Worm (Caenorhabditis elegans) whole organism, late embryonic: ENCODE data around the gene gdh-1.

ENCODE experiments used
- C38D4.7 ChIP-seq: fragments of 200-800 bp; sonication (Bioruptor generic); optimal IDR thresholded peaks from 2 replicates; lab custom pipeline; 2018; ENCODE audit warnings: mild to moderate bottlenecking, missing genetic modification characterization, moderate library complexity, missing compliant biosample characterization
- K02D7.2 ChIP-seq: sonication (generic microtip); optimal IDR thresholded peaks from 2 replicates; lab custom pipeline; 2017; ENCODE audit warnings: mild to moderate bottlenecking, missing genetic modification characterization, missing compliant biosample characterization
- T23F11.4 ChIP-seq: fragments of 200-800 bp; sonication (Bioruptor generic); optimal IDR thresholded peaks from 2 replicates; lab custom pipeline; 2018; ENCODE audit warnings: mild to moderate bottlenecking, missing genetic modification characterization, missing compliant biosample characterization
- ceh-18 ChIP-seq: sonication (generic microtip); optimal IDR thresholded peaks from 2 replicates; lab custom pipeline; 2016; ENCODE audit warnings: missing genetic modification characterization, missing compliant biosample characterization
- ceh-19 ChIP-seq: fragments of 200-800 bp; sonication (Bioruptor generic); optimal IDR thresholded peaks from 2 replicates; lab custom pipeline; 2018; ENCODE audit warnings: mild to moderate bottlenecking, missing genetic modification characterization, missing compliant biosample characterization
- ceh-2 ChIP-seq: sonication (generic microtip); optimal IDR thresholded peaks from 2 replicates; lab custom pipeline; 2016; ENCODE audit warnings: missing genotype, missing genetic modification characterization, missing compliant biosample characterization
- ceh-24 ChIP-seq: sonication (generic microtip); optimal IDR thresholded peaks from 2 replicates; lab custom pipeline; 2016; ENCODE audit warnings: mild to moderate bottlenecking, missing genetic modification characterization, missing compliant biosample characterization
- ceh-30 ChIP-seq: fragments of 150-350 bp; optimal IDR thresholded peaks from 2 replicates; lab custom pipeline; 2014; ENCODE audit warnings: missing biosample characterization, missing genetic modification characterization
- ceh-31 ChIP-seq: sonication (generic microtip); optimal IDR thresholded peaks from 2 replicates; lab custom pipeline; 2016; ENCODE audit warnings: missing genetic modification characterization, missing compliant biosample characterization
- ceh-34 ChIP-seq: sonication (generic microtip); optimal IDR thresholded peaks from 2 replicates; lab custom pipeline; 2016; ENCODE audit warnings: mild to moderate bottlenecking, missing genetic modification characterization, missing compliant biosample characterization
- ceh-48 ChIP-seq: sonication (generic microtip); optimal IDR thresholded peaks from 2 replicates; lab custom pipeline; 2016; ENCODE audit warnings: missing genetic modification characterization, inconsistent platforms, missing compliant biosample characterization
- ceh-6 ChIP-seq: fragments of 200-800 bp; sonication (Bioruptor generic); optimal IDR thresholded peaks from 2 replicates; lab custom pipeline; 2018; ENCODE audit warnings: mild to moderate bottlenecking, missing genetic modification characterization, missing compliant biosample characterization
- ceh-9 ChIP-seq: sonication (generic microtip); optimal IDR thresholded peaks from 2 replicates; lab custom pipeline; 2016; ENCODE audit warnings: mild to moderate bottlenecking, missing genetic modification characterization, inconsistent platforms, missing compliant biosample characterization
- dve-1 ChIP-seq: sonication (generic microtip); optimal IDR thresholded peaks from 2 replicates; lab custom pipeline; 2017; ENCODE audit warnings: antibody characterized with exemption, mild to moderate bottlenecking, missing genetic modification characterization, missing compliant biosample characterization
- elt-2 ChIP-seq: sonication (generic microtip); optimal IDR thresholded peaks from 2 replicates; lab custom pipeline; 2016; ENCODE audit warnings: missing genetic modification reagents, missing genetic modification characterization, missing compliant biosample characterization
- elt-4 ChIP-seq: sonication (generic microtip); optimal IDR thresholded peaks from 2 replicates; lab custom pipeline; 2016; ENCODE audit warnings: missing genetic modification characterization, missing compliant biosample characterization
- ets-4 ChIP-seq: sonication (generic microtip); optimal IDR thresholded peaks from 2 replicates; lab custom pipeline; 2016; ENCODE audit warnings: missing genetic modification characterization, missing compliant biosample characterization
- fax-1 ChIP-seq: sonication (generic microtip); optimal IDR thresholded peaks from 2 replicates; lab custom pipeline; 2016; ENCODE audit warnings: missing genotype, missing genetic modification characterization, missing compliant biosample characterization
- hlh-13 ChIP-seq: fragments of 200-800 bp; sonication (Bioruptor generic); optimal IDR thresholded peaks from 2 replicates; lab custom pipeline; 2018; ENCODE audit warnings: mild to moderate bottlenecking, missing genetic modification characterization, missing compliant biosample characterization
- hlh-6 ChIP-seq: sonication (generic microtip); optimal IDR thresholded peaks from 2 replicates; lab custom pipeline; 2016; ENCODE audit warnings: missing genotype, missing genetic modification characterization, missing compliant biosample characterization
- hlh-8 ChIP-seq: sonication (generic microtip); optimal IDR thresholded peaks from 2 replicates; lab custom pipeline; 2016; ENCODE audit warnings: missing genotype, missing genetic modification characterization, missing compliant biosample characterization
- lim-6 ChIP-seq: sonication (generic microtip); optimal IDR thresholded peaks from 2 replicates; lab custom pipeline; 2016; ENCODE audit warnings: missing genetic modification characterization, missing compliant biosample characterization
- lin-11 ChIP-seq: fragments of 200-800 bp; sonication (Bioruptor generic); optimal IDR thresholded peaks from 2 replicates; lab custom pipeline; 2018; ENCODE audit warnings: mild to moderate bottlenecking, missing genetic modification characterization, missing compliant biosample characterization
- mec-3 ChIP-seq: sonication (generic microtip); optimal IDR thresholded peaks from 2 replicates; lab custom pipeline; 2016; ENCODE audit warnings: borderline replicate concordance, missing genetic modification characterization, missing compliant biosample characterization
- nfya-1 ChIP-seq: sonication (generic microtip); optimal IDR thresholded peaks from 2 replicates; lab custom pipeline; 2017; ENCODE audit warnings: missing genetic modification characterization, mild to moderate bottlenecking, missing compliant biosample characterization, antibody characterized with exemption, moderate library complexity
- nhr-11 ChIP-seq: fragments of 150-350 bp; optimal IDR thresholded peaks from 2 replicates; lab custom pipeline; 2014; ENCODE audit warnings: missing biosample characterization, missing genetic modification characterization
- nhr-232 ChIP-seq: sonication (generic microtip); optimal IDR thresholded peaks from 2 replicates; lab custom pipeline; 2016; ENCODE audit warnings: missing genetic modification characterization, missing compliant biosample characterization
- odd-2 ChIP-seq: sonication (generic microtip); optimal IDR thresholded peaks from 2 replicates; lab custom pipeline; 2017; ENCODE audit warnings: antibody characterized with exemption, mild to moderate bottlenecking, missing genetic modification characterization, missing compliant biosample characterization
- pax-1 ChIP-seq: fragments of 150-350 bp; optimal IDR thresholded peaks from 2 replicates; lab custom pipeline; 2014; ENCODE audit warnings: missing biosample characterization, missing genetic modification characterization
- pqm-1 ChIP-seq: sonication (generic microtip); optimal IDR thresholded peaks from 2 replicates; lab custom pipeline; 2016; ENCODE audit warnings: missing genetic modification characterization, missing compliant biosample characterization
- ref-2 ChIP-seq: sonication (generic microtip); optimal IDR thresholded peaks from 2 replicates; lab custom pipeline; 2016; ENCODE audit warnings: missing genetic modification characterization, missing compliant biosample characterization
- rnt-1 ChIP-seq: sonication (generic microtip); optimal IDR thresholded peaks from 2 replicates; lab custom pipeline; 2016; ENCODE audit warnings: missing genetic modification characterization, missing compliant biosample characterization
- sdc-2 ChIP-seq: sonication (generic microtip); optimal IDR thresholded peaks from 2 replicates; lab custom pipeline; 2016; ENCODE audit warnings: missing genotype, missing genetic modification characterization, missing compliant biosample characterization
- sox-2 ChIP-seq: fragments of 200-800 bp; sonication (Bioruptor generic); IDR thresholded peaks from 2 replicates; pipeline ENCODE4 v1.3.6; 2022; ENCODE audit warnings: missing genetic modification reagents, missing genetic modification characterization, missing compliant biosample characterization
- sox-4 ChIP-seq: sonication (generic microtip); optimal IDR thresholded peaks from 2 replicates; lab custom pipeline; 2017; ENCODE audit warnings: mild to moderate bottlenecking, missing genetic modification characterization, inconsistent platforms, missing compliant biosample characterization
- syd-9 ChIP-seq: sonication (generic microtip); optimal IDR thresholded peaks from 2 replicates; lab custom pipeline; 2016; ENCODE audit warnings: mild to moderate bottlenecking, missing genetic modification characterization, moderate library complexity, missing compliant biosample characterization
- tbx-2 ChIP-seq: sonication (generic microtip); optimal IDR thresholded peaks from 2 replicates; lab custom pipeline; 2016; ENCODE audit warnings: missing genetic modification characterization, missing compliant biosample characterization
- unc-42 ChIP-seq: sonication (generic microtip); optimal IDR thresholded peaks from 2 replicates; lab custom pipeline; 2016; ENCODE audit warnings: missing genotype, missing genetic modification characterization, missing compliant biosample characterization
- unc-55 ChIP-seq: sonication (generic microtip); optimal IDR thresholded peaks from 2 replicates; lab custom pipeline; 2017; ENCODE audit warnings: missing biosample characterization, missing genetic modification reagents, missing genetic modification characterization
- zip-5 ChIP-seq: sonication (generic microtip); optimal IDR thresholded peaks from 2 replicates; lab custom pipeline; 2016; ENCODE audit warnings: missing genetic modification characterization, missing compliant biosample characterization
- ztf-16 ChIP-seq: sonication (generic microtip); optimal IDR thresholded peaks from 2 replicates; lab custom pipeline; 2017; ENCODE audit warnings: missing genetic modification characterization, missing compliant biosample characterization

The gdh-1 gene

ce11 chrIV:11930572-11930971 is 22.5 kb upstream of the gdh-1 start, which contains the start of gene nhx-9:
nhx-9 (plus strand) TSS chrIV:11930872.
- TF ChIP-seq ceh-19 (GFP tag; lab: Kevin White, UChicago) = no peak
- no peak for TF ChIP-seq sox-4 (tag; lab: Kevin White, UChicago)
- TF ChIP-seq pax-1 (tag; lab: Kevin White, UChicago) = no peak
- no peak for TF ChIP-seq ceh-48 (tag; lab: Kevin White, UChicago)
- no peak for TF ChIP-seq ets-4 (tag; lab: Kevin White, UChicago)
- no peak for TF ChIP-seq C38D4.7 (GFP tag; lab: Kevin White, UChicago)
- TF ChIP-seq mec-3 (tag; lab: Kevin White, UChicago) = no peak
- no peak for TF ChIP-seq odd-2
- no peak for TF ChIP-seq rnt-1 (tag; lab: Kevin White, UChicago)
- no peak for TF ChIP-seq elt-2 (tag; lab: Kevin White, UChicago)
- TF ChIP-seq ceh-18 (tag; lab: Kevin White, UChicago) = no peak
- no peak for TF ChIP-seq ref-2 (tag; lab: Kevin White, UChicago)
- TF ChIP-seq ztf-16 = no peak
- TF ChIP-seq ceh-31 (tag; lab: Kevin White, UChicago) = no peak
- no peak for TF ChIP-seq ceh-2 (tag; lab: Kevin White, UChicago)
- TF ChIP-seq zip-5 (tag; lab: Kevin White, UChicago) = no peak
- TF ChIP-seq tbx-2 (tag; lab: Kevin White, UChicago) = no peak
- no peak for TF ChIP-seq ceh-34
- TF ChIP-seq elt-4 (tag; lab: Kevin White, UChicago) = no peak
- no peak for TF ChIP-seq ceh-24 (tag; lab: Kevin White, UChicago)
- TF ChIP-seq, all 69 proteins: peak for 0

DNA sequence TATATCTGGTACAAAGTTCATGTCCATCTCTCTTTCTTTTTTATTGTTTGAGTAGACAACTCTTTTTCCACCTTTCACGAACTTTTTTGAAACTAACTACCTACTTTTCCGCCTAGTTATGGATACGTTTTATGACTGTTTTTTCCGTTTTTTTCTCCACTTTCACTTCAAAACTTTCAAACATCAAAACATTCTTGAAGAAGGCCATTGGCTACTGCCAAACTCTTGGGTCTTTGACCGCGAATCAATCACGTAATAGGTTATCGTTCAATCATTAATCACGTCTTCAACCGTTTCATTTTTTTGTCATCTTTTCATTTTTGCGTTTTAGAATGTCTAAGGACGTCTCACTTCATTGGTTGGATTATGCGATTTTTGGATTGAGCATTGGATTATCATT is 16.0 kb upstream of the gdh-1 start, which contains the start of gene slc-5A12:
Gene slc-5A12, plus strand, starts transcription at position 333 of the 400 bp plus-strand sequence.
- TF ChIP-seq ceh-30 (tag; lab: Kevin White, UChicago) (no peak), sdc-2 (tag; lab: Kevin White, UChicago) (no peak), syd-9 (tag; lab: Kevin White, UChicago) (no peak)

- TF ChIP-seq sox-4 (tag; lab: Kevin White, UChicago) (no peak), dve-1 (tag; lab: Kevin White, UChicago) (no peak), hlh-13 (GFP tag; lab: Kevin White, UChicago) (no peak)
These were observed 14.5 kb upstream of the gdh-1 start for ce11 chrIV:11938554-11938953.

DNA sequence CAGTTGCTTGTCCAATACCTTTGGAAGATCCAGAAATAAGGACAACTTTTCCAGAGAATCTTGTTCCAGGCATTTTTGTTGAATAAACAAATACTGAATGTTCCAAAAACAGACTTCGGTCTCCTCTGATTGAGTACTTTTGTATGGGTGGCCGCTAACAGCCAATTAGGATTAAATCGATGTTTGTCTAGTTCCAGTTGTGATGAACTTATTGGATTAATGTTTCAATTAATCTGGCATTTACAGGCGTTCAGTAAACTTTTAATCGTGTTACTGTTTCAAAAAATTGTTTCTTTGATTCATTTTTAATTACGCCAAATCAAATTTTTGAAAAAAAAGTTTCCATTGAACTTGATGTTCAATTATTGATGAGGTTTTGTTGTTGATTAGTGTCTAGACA is 10.7 kb upstream of the gdh-1 start, which contains the start of gene ZK829.1:
Gene ZK829.1, minus strand, starts transcription at position 101 of the 400 bp plus-strand sequence.
- TF ChIP-seq lin-11 (tag; lab: Kevin White, UChicago) (no peak), sdc-2 (tag; lab: Kevin White, UChicago) (no peak), ceh-31 (tag; lab: Kevin White, UChicago) (no peak), hlh-8 (no peak), ztf-16 (no peak), ceh-6 (GFP tag; lab: Kevin White, UChicago) (no peak), hlh-6 (tag; lab: Kevin White, UChicago) (no peak), nhr-11 (tag; lab: Kevin White, UChicago) (no peak), ceh-9 (tag; lab: Kevin White, UChicago) (no peak), pqm-1 (tag; lab: Kevin White, UChicago) (no peak)

- TF ChIP-seq tbx-2 (tag; lab: Kevin White, UChicago) = no peak
- TF ChIP-seq unc-42 = no peak
- TF ChIP-seq pax-1 (tag; lab: Kevin White, UChicago) = no peak
- TF ChIP-seq K02D7.2 (tag; lab: Kevin White, UChicago) = no peak
- TF ChIP-seq fax-1 (tag; lab: Kevin White, UChicago) = no peak
- TF ChIP-seq pqm-1 (tag; lab: Kevin White, UChicago) = no peak
- TF ChIP-seq T23F11.4 (GFP tag; lab: Kevin White, UChicago) = no peak
- TF ChIP-seq sox-4 (tag; lab: Kevin White, UChicago) = no peak
- TF ChIP-seq sox-2 (GFP tag; lab: Robert Waterston, UW) = no peak
- TF ChIP-seq ceh-31 (tag; lab: Kevin White, UChicago) = no peak
- no peak for TF ChIP-seq lim-6 (tag; lab: Kevin White, UChicago)
- no peak for TF ChIP-seq ceh-48 (tag; lab: Kevin White, UChicago)
- TF ChIP-seq unc-55 (GFP tag; lab: Kevin White, UChicago) = no peak
- no peak for TF ChIP-seq elt-2 (tag; lab: Kevin White, UChicago)
- no peak for TF ChIP-seq nfya-1 (tag; lab: Kevin White, UChicago)
- no peak for TF ChIP-seq nhr-232 (tag; lab: Kevin White, UChicago)
These were observed 7.4 kb upstream of the gdh-1 start, which contains the start of gene ZK829.3 for ce11 chrIV:11945621-11946020. ZK829.3 (minus strand) TSS chrIV:11945721.
